Worm (Caenorhabditis elegans) whole organism, midembryonic: ENCODE data around the gene srw-56.
"Not testable (repeated sequence)": the region's sequence is repeated elsewhere in the genome, so short reads cannot be mapped to it uniquely, and the experiment has no call there.

Source experiments
- T22C8.4 ChIP-seq: fragments of 200-800 bp; sonication (Bioruptor generic); IDR thresholded peaks from 2 replicates; pipeline ENCODE4 v1.3.6; 2022; ENCODE audit warnings: missing genetic modification characterization, missing compliant biosample characterization
- cog-1 ChIP-seq: sonication (generic microtip); optimal IDR thresholded peaks from 2 replicates; lab custom pipeline; 2016; ENCODE audit warnings: missing genetic modification characterization, missing compliant biosample characterization
- flt-1 ChIP-seq: fragments of 200-800 bp; sonication (Bioruptor generic); IDR thresholded peaks from 2 replicates; pipeline ENCODE4 v1.3.6; 2022; ENCODE audit warnings: missing genetic modification characterization, missing compliant biosample characterization
- klf-2 ChIP-seq: fragments of 200-800 bp; sonication (Bioruptor generic); conservative IDR thresholded peaks from 2 replicates; pipeline ENCODE4 v1.3.6; 2022; ENCODE audit warnings: missing genetic modification reagents, missing genetic modification characterization, missing compliant biosample characterization
- med-1 ChIP-seq: sonication (generic microtip); optimal IDR thresholded peaks from 2 replicates; lab custom pipeline; 2017; ENCODE audit warnings: missing genetic modification characterization, mild to moderate bottlenecking, missing compliant biosample characterization, antibody characterized with exemption, missing genetic modification reagents; ENCODE audit not compliant: insufficient read depth
- ref-1 ChIP-seq: fragments of 200-800 bp; sonication (Bioruptor generic); conservative IDR thresholded peaks from 2 replicates; pipeline ENCODE4 v1.3.6; 2022; ENCODE audit warnings: missing genetic modification reagents, missing genetic modification characterization, missing compliant biosample characterization
- tab-1 ChIP-seq: fragments of 200-800 bp; sonication (Bioruptor generic); IDR thresholded peaks from 2 replicates; pipeline ENCODE4 v1.3.6; 2022; ENCODE audit warnings: missing genetic modification characterization, missing compliant biosample characterization
- ztf-23 ChIP-seq: fragments of 200-800 bp; sonication (Bioruptor generic); IDR thresholded peaks from 2 replicates; pipeline ENCODE4 v1.3.6; 2022; ENCODE audit warnings: missing genetic modification reagents, missing genetic modification characterization, missing compliant biosample characterization
- ztf-29 ChIP-seq: fragments of 200-800 bp; sonication (Bioruptor generic); IDR thresholded peaks from 2 replicates; pipeline ENCODE4 v1.3.6; 2022; ENCODE audit warnings: missing genetic modification reagents, missing genetic modification characterization, missing compliant biosample characterization

The srw-56 gene

ce11 chrV:15952762-15953161 is at the start of gene srw-56:
TSS of gene srw-56 (minus strand) at chrV:15952862.
- TF ChIP-seq ztf-29 (GFP tag; lab: Robert Waterston, UW) = no peak
- TF ChIP-seq cog-1 = no peak
- no peak for TF ChIP-seq ztf-23 (GFP tag; lab: Robert Waterston, UW)
- TF ChIP-seq klf-2 = no peak
- TF ChIP-seq med-1 = no peak

DNA sequence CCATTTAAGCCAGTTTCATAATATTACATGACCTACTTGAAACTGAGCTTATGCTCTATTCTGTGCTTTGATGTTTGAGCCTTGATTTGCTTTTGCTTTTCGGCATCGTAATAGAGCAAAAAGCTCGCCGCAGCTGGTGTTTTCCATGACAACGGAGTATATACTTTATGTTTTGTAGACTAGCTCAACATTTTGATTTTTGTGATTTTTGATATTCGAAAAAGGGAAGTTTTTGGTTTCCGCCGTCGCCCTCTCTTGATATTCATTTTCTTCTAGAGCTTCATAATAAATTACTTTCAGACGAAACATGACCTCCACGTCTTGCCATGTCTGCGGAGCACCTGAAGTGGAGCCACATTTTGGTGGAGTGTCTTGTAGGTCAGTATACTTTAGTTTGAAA is 49.6 kb upstream of the srw-56 start, which contains the start of gene nhr-63:
nhr-63 (plus strand) TSS at position 301 of the 400 bp plus-strand sequence.
- TF ChIP-seq ztf-23 (GFP tag; lab: Robert Waterston, UW) (no peak), T22C8.4 (GFP tag; lab: Robert Waterston, UW) (no peak), ref-1 (GFP tag; lab: Robert Waterston, UW) (no peak), cog-1 (no peak), tab-1 (GFP tag; lab: Robert Waterston, UW) (no peak), med-1 (no peak), ztf-29 (GFP tag; lab: Robert Waterston, UW) (no peak), klf-2 (no peak), flt-1 (GFP tag; lab: Robert Waterston, UW) (no peak)

DNA sequence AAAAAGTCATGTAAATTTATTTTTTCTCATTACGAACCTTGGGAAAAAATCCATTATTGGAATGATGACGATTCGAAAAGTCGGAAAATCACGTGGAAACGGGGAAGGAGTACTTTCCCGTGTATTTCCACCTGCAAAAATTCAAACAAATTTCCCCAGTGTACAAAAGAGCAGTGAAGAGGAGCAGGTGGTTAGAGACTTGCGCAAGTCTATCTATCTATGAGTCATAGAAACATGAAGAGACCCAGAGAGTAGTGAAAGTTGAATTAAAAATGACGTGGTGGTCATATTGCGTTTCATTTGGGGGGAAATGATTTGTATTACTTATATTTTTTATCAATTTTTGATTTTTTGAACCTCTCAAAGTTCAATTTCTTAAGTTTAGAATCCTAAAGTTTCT is 47.8 kb upstream of the srw-56 start, which contains the start of gene nhr-50:
nhr-50 (minus strand) TSS at position 199 of the 400 bp plus-strand sequence.
- no peak for TF ChIP-seq ztf-29 (GFP tag; lab: Robert Waterston, UW)
- TF ChIP-seq klf-2 = no peak
- no peak for TF ChIP-seq T22C8.4 (GFP tag; lab: Robert Waterston, UW)
- no peak for TF ChIP-seq med-1
- TF ChIP-seq ref-1 (GFP tag; lab: Robert Waterston, UW) = no peak
- TF ChIP-seq tab-1 (GFP tag; lab: Robert Waterston, UW) = no peak
- TF ChIP-seq cog-1 = no peak
- no peak for TF ChIP-seq flt-1 (GFP tag; lab: Robert Waterston, UW)
- no peak for TF ChIP-seq ztf-23 (GFP tag; lab: Robert Waterston, UW)

DNA sequence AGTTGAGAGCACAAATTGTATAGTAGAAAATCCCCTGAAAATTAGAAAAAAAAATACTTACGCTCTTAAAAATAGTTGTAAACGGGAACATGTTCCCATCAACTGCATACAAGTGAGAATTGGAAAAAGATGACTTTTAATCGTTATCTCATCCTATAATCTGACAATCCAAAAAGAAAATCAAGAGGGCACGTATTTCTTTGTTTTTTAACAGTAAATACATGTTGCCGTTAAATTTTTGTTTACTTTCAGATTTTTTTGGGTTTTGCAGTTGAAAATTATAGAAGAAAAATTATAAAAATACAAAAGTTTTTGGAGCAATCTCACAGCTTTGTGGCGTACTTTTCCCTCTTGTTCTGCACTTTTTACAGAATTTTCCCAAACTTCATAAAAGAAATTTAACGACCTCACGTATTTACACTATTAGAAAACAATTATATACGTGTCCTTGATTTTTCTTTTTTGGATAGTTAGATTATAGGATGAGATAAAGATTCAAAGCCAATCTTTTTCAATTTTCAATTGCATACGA is 44.1 kb upstream of the srw-56 start, which contains the start of the genes C06C6.9 and C06C6.8:
C06C6.9 (minus strand) TSS at position 101 of the 532 bp plus-strand sequence.
C06C6.8 (plus strand) TSS at position 482 of the 532 bp plus-strand sequence.
- no peak for TF ChIP-seq med-1

DNA sequence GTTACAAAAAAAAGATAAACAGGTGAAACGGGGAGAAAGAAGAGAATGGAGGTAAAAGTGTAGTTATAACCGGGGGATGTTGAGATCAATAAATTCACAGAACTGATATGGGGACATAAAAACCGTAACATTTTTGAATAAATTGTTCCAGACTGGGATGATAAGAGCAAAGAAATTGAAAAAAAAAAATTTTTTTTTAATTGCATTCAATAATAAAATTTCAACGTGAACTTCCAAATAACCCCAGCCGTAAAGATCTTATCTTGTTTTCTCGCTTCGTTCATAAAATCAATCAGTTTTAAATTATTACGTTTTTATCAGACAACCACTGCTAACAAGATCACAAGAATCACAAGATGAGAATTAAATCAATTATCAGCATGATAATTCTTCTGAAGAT is 39.2 kb upstream of the srw-56 start, which contains the start of gene C06C6.7:
C06C6.7 (plus strand) TSS at position 301 of the 400 bp plus-strand sequence.
- TF ChIP-seq tab-1 (GFP tag; lab: Robert Waterston, UW); klf-2; med-1: not testable (repeated sequence)

DNA sequence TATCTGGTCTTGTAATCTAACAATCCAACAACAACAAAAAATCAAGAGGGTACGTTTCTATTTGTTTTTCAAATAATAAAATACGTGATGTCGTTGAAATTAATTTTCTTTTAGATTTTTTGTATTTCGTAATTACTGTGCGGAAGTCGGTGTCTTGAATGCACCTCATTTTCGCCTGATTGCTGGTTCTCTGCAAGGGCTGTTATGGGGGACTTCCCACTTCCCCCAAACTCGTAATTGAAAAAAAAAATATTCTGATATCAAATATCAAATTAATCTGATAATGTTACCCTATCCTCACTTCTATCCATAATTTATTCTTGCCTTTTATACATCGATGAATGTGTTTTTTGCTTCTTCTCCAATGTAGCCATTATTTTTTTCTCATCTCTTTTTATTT is 35.4 kb upstream of the srw-56 start, which contains the start of gene F36G9.15:
F36G9.15 (minus strand) TSS at position 101 of the 400 bp plus-strand sequence.
- TF ChIP-seq med-1 (no peak), tab-1 (GFP tag; lab: Robert Waterston, UW) (no peak), ref-1 (GFP tag; lab: Robert Waterston, UW) (no peak), klf-2 (no peak), cog-1 (no peak), T22C8.4 (GFP tag; lab: Robert Waterston, UW) (no peak), flt-1 (GFP tag; lab: Robert Waterston, UW) (no peak)

DNA sequence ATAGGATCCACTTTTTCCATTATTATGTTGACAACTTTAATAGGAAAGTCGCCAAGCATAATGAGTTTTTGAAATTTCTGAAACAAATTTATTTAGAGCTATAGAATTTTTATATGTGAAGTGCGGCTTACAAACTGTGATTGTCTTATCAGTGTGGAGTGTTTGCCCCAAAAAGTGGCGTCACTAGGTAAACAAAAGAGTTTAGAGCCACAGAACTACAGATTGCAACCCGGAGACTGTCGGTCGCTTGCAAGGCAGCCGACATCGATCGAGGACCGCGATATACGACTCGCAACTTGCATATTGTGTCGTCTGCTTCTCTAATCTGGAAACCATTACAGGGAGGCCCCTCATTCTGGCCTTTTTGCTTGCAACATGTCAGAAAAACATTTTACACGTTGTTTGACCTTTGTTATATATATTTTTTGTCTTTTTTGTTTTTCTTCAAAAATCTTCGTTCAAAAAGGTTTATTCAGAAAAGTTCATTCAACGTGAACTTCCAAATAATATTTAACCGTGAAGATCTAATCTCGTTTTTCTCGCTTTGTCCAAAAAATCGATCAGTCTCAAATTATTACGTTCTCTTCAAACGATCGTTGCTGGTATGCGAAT is 30.2 kb upstream of the srw-56 start, which contains the start of the genes fbxa-99 and F36G9.13:
fbxa-99 (minus strand) TSS at position 122 of the 612 bp plus-strand sequence.
F36G9.13 (plus strand) TSS at position 562 of the 612 bp plus-strand sequence.
- TF ChIP-seq med-1 (no peak), klf-2 (no peak), ztf-29 (GFP tag; lab: Robert Waterston, UW) (no peak), ref-1 (GFP tag; lab: Robert Waterston, UW) (no peak)

- TF ChIP-seq flt-1 (GFP tag; lab: Robert Waterston, UW) (no peak), T22C8.4 (GFP tag; lab: Robert Waterston, UW) (no peak), ref-1 (GFP tag; lab: Robert Waterston, UW) (no peak), ztf-23 (GFP tag; lab: Robert Waterston, UW) (no peak), med-1 (no peak), ztf-29 (GFP tag; lab: Robert Waterston, UW) (no peak), cog-1 (no peak), tab-1 (GFP tag; lab: Robert Waterston, UW) (no peak), klf-2 (no peak)
These were observed 25.6 kb upstream of the srw-56 start, which contains the start of gene oac-20 for ce11 chrV:15978232-15978764. TSS of gene oac-20 (plus strand) at chrV:15978714.

DNA sequence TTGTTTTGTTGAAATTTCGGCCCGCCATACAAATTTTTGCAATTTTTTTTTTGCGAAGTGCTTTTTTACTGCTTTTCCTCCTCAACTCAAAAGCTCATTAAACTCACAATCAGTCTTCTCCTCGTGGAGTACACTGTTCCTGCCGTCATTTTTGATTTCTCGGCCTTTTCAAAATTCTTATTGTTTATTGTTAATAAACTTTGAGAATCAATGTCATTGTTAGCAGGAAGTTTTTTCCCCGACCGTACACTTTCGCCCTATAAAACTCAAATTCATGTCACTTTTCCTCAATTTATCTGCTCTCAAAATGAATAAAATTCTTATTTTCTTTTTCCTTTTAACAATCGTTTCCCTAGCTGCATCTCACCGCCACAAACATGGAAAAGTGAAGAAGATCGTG is 23.2 kb upstream of the srw-56 start, which contains the start of gene clec-232:
clec-232 (plus strand) TSS at position 301 of the 400 bp plus-strand sequence.
- TF ChIP-seq klf-2 (no peak), cog-1 (no peak), ztf-23 (GFP tag; lab: Robert Waterston, UW) (no peak), tab-1 (GFP tag; lab: Robert Waterston, UW) (no peak), med-1 (no peak), flt-1 (GFP tag; lab: Robert Waterston, UW) (no peak), ztf-29 (GFP tag; lab: Robert Waterston, UW) (no peak), ref-1 (GFP tag; lab: Robert Waterston, UW) (no peak), T22C8.4 (GFP tag; lab: Robert Waterston, UW) (no peak)

ce11 chrV:15974836-15975235 is 22.2 kb upstream of the srw-56 start, which contains the start of gene sru-22:
TSS of gene sru-22 (minus strand) at chrV:15974936.
- TF ChIP-seq cog-1 = no peak
- no peak for TF ChIP-seq tab-1 (GFP tag; lab: Robert Waterston, UW)
- TF ChIP-seq klf-2 = no peak
- no peak for TF ChIP-seq T22C8.4 (GFP tag; lab: Robert Waterston, UW)
- no peak for TF ChIP-seq med-1
- TF ChIP-seq ztf-23 (GFP tag; lab: Robert Waterston, UW) = no peak
- TF ChIP-seq flt-1 (GFP tag; lab: Robert Waterston, UW) = no peak
- TF ChIP-seq ztf-29 (GFP tag; lab: Robert Waterston, UW) = no peak
- no peak for TF ChIP-seq ref-1 (GFP tag; lab: Robert Waterston, UW)
